Fruit fly (Drosophila melanogaster) whole organism, embryonic: ENCODE measurements around the gene brm.

Experiments
- Ada2b ChIP-seq: fragments of 200-800 bp; sonication (Bioruptor generic); IDR thresholded peaks from 2 replicates; pipeline ENCODE4 v1.3.6; 2022; ENCODE audit warnings: missing biosample characterization, missing genetic modification characterization
- Adf1 ChIP-seq: fragments of 200-800 bp; sonication (Bioruptor generic); IDR thresholded peaks from 2 replicates; pipeline ENCODE4 v1.3.6; 2022; ENCODE audit warnings: missing biosample characterization, missing genetic modification characterization
- BtbVII ChIP-seq: fragments of 200-800 bp; sonication (Bioruptor generic); optimal IDR thresholded peaks from 3 replicates; lab custom pipeline; 2017; ENCODE audit warnings: missing biosample characterization, mild to moderate bottlenecking, missing genetic modification characterization
- CG10654 ChIP-seq: fragments of 200-800 bp; sonication (Bioruptor generic); optimal IDR thresholded peaks from 2 replicates; lab custom pipeline; 2016; ENCODE audit warnings: missing biosample characterization, missing genetic modification characterization
- CG11723 ChIP-seq: fragments of 200-800 bp; sonication (Bioruptor generic); optimal IDR thresholded peaks from 2 replicates; lab custom pipeline; 2017; ENCODE audit warnings: missing biosample characterization, mild to moderate bottlenecking, missing genetic modification characterization
- CG12299 ChIP-seq: fragments of 200-800 bp; sonication (Bioruptor generic); optimal IDR thresholded peaks from 2 replicates; lab custom pipeline; 2018; ENCODE audit warnings: missing biosample characterization, mild to moderate bottlenecking, missing genetic modification characterization
- CG15011 ChIP-seq: fragments of 200-800 bp; sonication (Bioruptor generic); optimal IDR thresholded peaks from 3 replicates; lab custom pipeline; 2018; ENCODE audit warnings: missing biosample characterization, mild to moderate bottlenecking, missing genetic modification characterization
- CG1529 ChIP-seq: fragments of 200-800 bp; sonication (Bioruptor generic); optimal IDR thresholded peaks from 3 replicates; lab custom pipeline; 2018; ENCODE audit warnings: missing biosample characterization, missing genetic modification characterization
- CG1602 ChIP-seq: fragments of 200-800 bp; sonication (Bioruptor generic); optimal IDR thresholded peaks from 3 replicates; lab custom pipeline; 2016; ENCODE audit warnings: missing biosample characterization, missing genetic modification characterization
- CG16779 ChIP-seq: fragments of 200-800 bp; sonication (Bioruptor generic); IDR thresholded peaks from 2 replicates; pipeline ENCODE4 v1.3.6; 2022; ENCODE audit warnings: missing biosample characterization, missing genetic modification characterization
- CG16863 ChIP-seq: fragments of 200-800 bp; sonication (Bioruptor generic); optimal IDR thresholded peaks from 3 replicates; lab custom pipeline; 2016; ENCODE audit warnings: missing biosample characterization, missing genetic modification characterization
- CG17186 ChIP-seq: fragments of 200-800 bp; sonication (Bioruptor generic); optimal IDR thresholded peaks from 3 replicates; lab custom pipeline; 2017; ENCODE audit warnings: missing biosample characterization, missing genetic modification reagents, missing genetic modification characterization
- CG17328 ChIP-seq: fragments of 200-800 bp; sonication (Bioruptor generic); IDR thresholded peaks from 2 replicates; pipeline ENCODE4 v1.3.6; 2022; ENCODE audit warnings: missing biosample characterization, missing genetic modification characterization
- CG1792 ChIP-seq: fragments of 200-800 bp; sonication (Bioruptor generic); optimal IDR thresholded peaks from 2 replicates; lab custom pipeline; 2016; ENCODE audit warnings: missing biosample characterization, missing genetic modification characterization
- CG2116 ChIP-seq: fragments of 200-800 bp; sonication (Bioruptor generic); optimal IDR thresholded peaks from 3 replicates; lab custom pipeline; 2018; ENCODE audit warnings: missing biosample characterization, mild to moderate bottlenecking, missing genetic modification characterization
- CG2129 ChIP-seq: fragments of 200-800 bp; sonication (Bioruptor generic); IDR thresholded peaks from 2 replicates; pipeline ENCODE4 v1.3.6; 2022; ENCODE audit warnings: missing biosample characterization, missing genetic modification characterization; ENCODE audit not compliant: partially characterized antibody
- CG6813 ChIP-seq: fragments of 200-800 bp; sonication (Bioruptor generic); optimal IDR thresholded peaks from 2 replicates; lab custom pipeline; 2017; ENCODE audit warnings: missing biosample characterization, missing genetic modification characterization, mild to moderate bottlenecking, moderate library complexity, missing genetic modification reagents
- CG7987 ChIP-seq: fragments of 200-800 bp; sonication (Bioruptor generic); optimal IDR thresholded peaks from 2 replicates; lab custom pipeline; 2018; ENCODE audit warnings: missing biosample characterization, mild to moderate bottlenecking, missing genetic modification characterization, moderate library complexity
- CG8290 ChIP-seq, 3 experiments: fragments of 200-800 bp; sonication (Bioruptor generic); optimal IDR thresholded peaks; 2 replicates each; lab custom pipeline; 2016 to 2019; ENCODE audit warnings: missing biosample characterization in 3 of 3, missing genetic modification characterization in 3 of 3, mild to moderate bottlenecking in 2 of 3, moderate library complexity in 1 of 3
- Hand ChIP-seq: fragments of 200-800 bp; sonication (Bioruptor generic); optimal IDR thresholded peaks from 2 replicates; lab custom pipeline; 2017; ENCODE audit warnings: mild to moderate bottlenecking, missing biosample characterization, missing genetic modification reagents, missing genetic modification characterization
- Hmr ChIP-seq: fragments of 200-800 bp; sonication (Bioruptor generic); optimal IDR thresholded peaks from 3 replicates; lab custom pipeline; 2017; ENCODE audit warnings: mild to moderate bottlenecking, missing biosample characterization, missing genetic modification reagents, missing genetic modification characterization
- Kr ChIP-seq: fragments of 200-800 bp; sonication (Bioruptor generic); optimal IDR thresholded peaks from 2 replicates; lab custom pipeline; 2017; ENCODE audit warnings: missing biosample characterization, mild to moderate bottlenecking, missing genetic modification characterization
- Nf-YC ChIP-seq: fragments of 200-800 bp; optimal IDR thresholded peaks from 3 replicates; lab custom pipeline; 2019; ENCODE audit warnings: missing biosample characterization, mild to moderate bottlenecking, missing genetic modification characterization, moderate library complexity
- Pdp1 ChIP-seq, 2 experiments: fragments of 200-800 bp; sonication (Bioruptor generic); optimal IDR thresholded peaks; 3 replicates each; lab custom pipeline; 2016; ENCODE audit warnings: missing biosample characterization in 2 of 2, missing genetic modification characterization in 2 of 2, mild to moderate bottlenecking in 1 of 2, moderate library complexity in 1 of 2
- Ptx1 ChIP-seq: fragments of 200-800 bp; sonication (Bioruptor generic); IDR thresholded peaks from 2 replicates; pipeline ENCODE4 v1.3.6; 2022; ENCODE audit warnings: missing biosample characterization, missing genetic modification characterization
- Rx ChIP-seq: fragments of 200-800 bp; sonication (Bioruptor generic); IDR thresholded peaks from 2 replicates; pipeline ENCODE4 v1.3.6; 2022; ENCODE audit warnings: missing biosample characterization, missing genetic modification characterization
- Usf ChIP-seq: fragments of 200-800 bp; sonication (Bioruptor generic); optimal IDR thresholded peaks from 2 replicates; lab custom pipeline; 2017; ENCODE audit warnings: missing genotype, missing biosample characterization, missing genetic modification characterization
- ci ChIP-seq: fragments of 200-800 bp; sonication (Bioruptor generic); IDR thresholded peaks from 3 replicates; pipeline ENCODE4 v1.3.6; 2022; ENCODE audit warnings: missing biosample characterization, missing genetic modification characterization
- crc ChIP-seq: fragments of 200-800 bp; sonication (Bioruptor generic); optimal IDR thresholded peaks from 2 replicates; lab custom pipeline; 2016; ENCODE audit warnings: missing biosample characterization, missing genetic modification characterization
- croc ChIP-seq: fragments of 200-800 bp; sonication (Bioruptor generic); conservative IDR thresholded peaks from 3 replicates; pipeline ENCODE4 v1.3.6; 2022; ENCODE audit warnings: missing biosample characterization, missing genetic modification characterization
- disco-r ChIP-seq: fragments of 200-800 bp; sonication (Bioruptor generic); optimal IDR thresholded peaks from 2 replicates; lab custom pipeline; 2016; ENCODE audit warnings: missing biosample characterization, missing genetic modification characterization
- ems ChIP-seq: fragments of 200-800 bp; sonication (Bioruptor generic); optimal IDR thresholded peaks from 3 replicates; lab custom pipeline; 2016; ENCODE audit warnings: missing biosample characterization, missing genetic modification characterization
- eve ChIP-seq, 2 experiments: fragments of >200 bp; optimal IDR thresholded peaks; 2 replicates each; lab custom pipeline; 2017; ENCODE audit warnings: missing biosample characterization in 2 of 2, missing genetic modification characterization in 2 of 2
- gt ChIP-seq: fragments of 200-800 bp; sonication (Bioruptor generic); IDR thresholded peaks from 2 replicates; pipeline ENCODE4 v1.3.6; 2022; ENCODE audit warnings: missing biosample characterization, missing genetic modification characterization
- ind ChIP-seq: fragments of 200-800 bp; sonication (Bioruptor generic); optimal IDR thresholded peaks from 3 replicates; lab custom pipeline; 2016; ENCODE audit warnings: missing biosample characterization, missing genetic modification characterization
- jing ChIP-seq: fragments of 200-800 bp; sonication (Bioruptor generic); optimal IDR thresholded peaks from 2 replicates; lab custom pipeline; 2018; ENCODE audit warnings: missing biosample characterization, mild to moderate bottlenecking, missing genetic modification characterization
- lilli ChIP-seq: fragments of 200-800 bp; sonication (Bioruptor generic); optimal IDR thresholded peaks from 3 replicates; lab custom pipeline; 2016; ENCODE audit warnings: missing biosample characterization, missing genetic modification characterization
- nom ChIP-seq: fragments of 200-800 bp; sonication (Bioruptor generic); optimal IDR thresholded peaks from 2 replicates; lab custom pipeline; 2017; ENCODE audit warnings: missing biosample characterization, missing genetic modification characterization, mild to moderate bottlenecking, moderate library complexity, missing genetic modification reagents
- odd ChIP-seq: fragments of 200-800 bp; sonication (Bioruptor generic); optimal IDR thresholded peaks from 2 replicates; lab custom pipeline; 2017; ENCODE audit warnings: missing biosample characterization, mild to moderate bottlenecking, missing genetic modification characterization
- phol ChIP-seq: fragments of 200-800 bp; sonication (Bioruptor generic); optimal IDR thresholded peaks from 3 replicates; lab custom pipeline; 2018; ENCODE audit warnings: missing biosample characterization, mild to moderate bottlenecking, missing genetic modification characterization, moderate library complexity
- pzg ChIP-seq: fragments of 200-800 bp; sonication (Bioruptor generic); optimal IDR thresholded peaks from 3 replicates; lab custom pipeline; 2018; ENCODE audit warnings: missing biosample characterization, mild to moderate bottlenecking, missing genetic modification characterization, moderate library complexity
- rib ChIP-seq: fragments of 200-800 bp; sonication (Bioruptor generic); IDR thresholded peaks from 2 replicates; pipeline ENCODE4 v1.3.6; 2022; ENCODE audit warnings: missing biosample characterization, missing genetic modification characterization
- row ChIP-seq: fragments of 200-800 bp; sonication (Bioruptor generic); IDR thresholded peaks from 3 replicates; pipeline ENCODE4 v1.3.6; 2022; ENCODE audit warnings: missing biosample characterization, missing genetic modification characterization
- scrt ChIP-seq: fragments of 200-800 bp; sonication (Bioruptor generic); optimal IDR thresholded peaks from 2 replicates; lab custom pipeline; 2018; ENCODE audit warnings: missing biosample characterization, mild to moderate bottlenecking, missing genetic modification characterization, moderate library complexity
- slou ChIP-seq: fragments of 200-800 bp; sonication (Bioruptor generic); optimal IDR thresholded peaks from 3 replicates; lab custom pipeline; 2016; ENCODE audit warnings: missing biosample characterization, missing genetic modification characterization
- sob ChIP-seq: fragments of 200-800 bp; sonication (Bioruptor generic); IDR thresholded peaks from 2 replicates; pipeline ENCODE4 v1.3.6; 2022; ENCODE audit warnings: missing biosample characterization, missing genetic modification characterization
- tll ChIP-seq, 2 experiments: fragments of 200-800 bp in 1 of 2; fragments of >200 bp in 1 of 2; sonication (Bioruptor generic) in 1 of 2; optimal IDR thresholded peaks; 2 replicates each; lab custom pipeline; 2017 to 2019; ENCODE audit warnings: missing biosample characterization in 2 of 2, missing genetic modification characterization in 2 of 2, mild to moderate bottlenecking in 1 of 2, moderate library complexity in 1 of 2
- unpg ChIP-seq: fragments of 200-800 bp; sonication (Bioruptor generic); optimal IDR thresholded peaks from 3 replicates; lab custom pipeline; 2018; ENCODE audit warnings: missing biosample characterization, mild to moderate bottlenecking, missing genetic modification characterization, moderate library complexity

brm gene

dm6 chr3L:16026065-16026789 is 43.6 kb upstream of the brm start (continued):
- TF ChIP-seq BtbVII (GFP tag; lab: Kevin White, UChicago) (peak; percentile 65), CG8290 (GFP tag; optimal IDR thresholded peaks at IDR 0.05; lab: Kevin White, UChicago) (peak; percentile 73), CG8290 (tag; optimal IDR thresholded peaks at IDR 0.05; lab: Kevin White, UChicago) (peak; percentile 77 to 83), unpg (GFP tag; lab: Kevin White, UChicago) (peak; percentile 45), CG1529 (GFP tag; lab: Kevin White, UChicago) (peak; percentile 79), ci (GFP tag; lab: Robert Waterston, UW) (peak; percentile 87), pzg (GFP tag; lab: Kevin White, UChicago) (no peak), phol (tag; lab: Kevin White, UChicago) (peak; percentile 36), CG2116 (GFP tag; lab: Kevin White, UChicago) (peak; percentile 36), CG16779 (GFP tag; lab: Robert Waterston, UW) (0 out of 2 replicates have a peak, but pooled peaks have one; percentile 22), rib (GFP tag; lab: Robert Waterston, UW) (peak; percentile 67), tll (GFP tag; optimal IDR thresholded peaks at IDR 0.05; lab: Kevin White, UChicago) (no peak), Nf-YC (tag; lab: Kevin White, UChicago) (no peak), Kr (peak; percentile 58), nom (GFP tag; lab: Kevin White, UChicago) (no peak), CG6813 (GFP tag; lab: Kevin White, UChicago) (peak; percentile 79), CG15011 (peak; percentile 68), CG17186 (GFP tag; lab: Kevin White, UChicago) (peak; percentile 45), ems (peak; percentile 14), slou (GFP tag; lab: Kevin White, UChicago) (peak; percentile 26), CG12299 (tag; lab: Kevin White, UChicago) (peak; percentile 63), Rx (GFP tag; lab: Robert Waterston, UW) (0 out of 2 replicates have a peak, but pooled peaks have one; percentile 17), eve (GFP tag; optimal IDR thresholded peaks at IDR 0.05; lab: Kevin White, UChicago) (peak in 1 of 2 experiments; percentile 63), Pdp1 (GFP tag; optimal IDR thresholded peaks at IDR 0.05; lab: Kevin White, UChicago) (peak; percentile 47 to 77), Ptx1 (GFP tag; lab: Robert Waterston, UW) (0 out of 2 replicates have a peak, but pooled peaks have one; percentile 31), Usf (no peak), odd (peak; percentile 77), CG10654 (peak; percentile 34), disco-r (GFP tag; lab: Kevin White, UChicago) (peak; percentile 27), row (GFP tag; lab: Robert Waterston, UW) (peak; percentile 65), CG16863 (GFP tag; lab: Kevin White, UChicago) (peak; percentile 68), CG1792 (peak; percentile 63), sob (GFP tag; lab: Robert Waterston, UW) (peak; percentile 80), ind (peak; percentile 6), Hand (GFP tag; lab: Kevin White, UChicago) (peak; percentile 3), CG11723 (GFP tag; lab: Kevin White, UChicago) (peak; percentile 78), CG2129 (GFP tag; lab: Robert Waterston, UW) (no peak), Adf1 (GFP tag; lab: Robert Waterston, UW) (peak; percentile 57; the same call in 1 of the 2 replicates), CG7987 (GFP tag; lab: Kevin White, UChicago) (peak; percentile 66), lilli (no peak), CG1602 (GFP tag; lab: Kevin White, UChicago) (peak; percentile 55), scrt (GFP tag; lab: Kevin White, UChicago) (peak; percentile 36), Ada2b (GFP tag; lab: Robert Waterston, UW) (peak; percentile 25; the same call in 1 of the 2 replicates), gt (GFP tag; lab: Robert Waterston, UW) (no peak), CG17328 (GFP tag; lab: Robert Waterston, UW) (peak; percentile 57), jing (GFP tag; lab: Kevin White, UChicago) (no peak), croc (GFP tag; lab: Robert Waterston, UW) (peak; percentile 34; the same call in 1 of the 3 replicates), crc (GFP tag; lab: Kevin White, UChicago) (no peak), Hmr (GFP tag; lab: Kevin White, UChicago) (peak; percentile 68)
